Fruit fly (Drosophila melanogaster) whole organism, embryonic: Measurements from ENCODE around the gene Cys.

Experiments used
- CHES-1-like ChIP-seq: fragments of 200-800 bp; sonication (Bioruptor generic); optimal IDR thresholded peaks from 2 replicates; lab custom pipeline; 2016; ENCODE audit warnings: missing biosample characterization, missing genetic modification characterization
- mld ChIP-seq: fragments of 200-800 bp; sonication (Bioruptor generic); IDR thresholded peaks from 3 replicates; pipeline ENCODE4 v1.3.6; 2022; ENCODE audit warnings: missing biosample characterization, missing genetic modification characterization; ENCODE audit not compliant: partially characterized antibody
- yki ChIP-seq: fragments of >200 bp; optimal IDR thresholded peaks from 3 replicates; lab custom pipeline; 2018

dm6 chr3R:14568501-14569137 is 825 bp downstream of the Cys start, which contains the start of gene CG8066:
- TF ChIP-seq mld (GFP tag; lab: Robert Waterston, UW) (no peak), yki (lab: Kevin White, UChicago) (no peak), CHES-1-like (GFP tag; lab: Kevin White, UChicago) (no peak)
